In genomic region chrIII:21276-21675, ce11 we compare ENCODE assay signal across 3 worm cellular contexts.
TF ChIP-seq lines count a peak whose summit lies in the region.

No protein-coding gene starts in this region.

TF ChIP-seq in whole organism, L4 larva, 104 proteins besides CTCF, POLR2A, EP300 and RAD21:
- TF ChIP-seq R02D3.7 (tag; optimal IDR thresholded peaks at IDR 0.05; lab: Kevin White, UChicago): no peak
- TF ChIP-seq set-16 (GFP tag; IDR thresholded peaks at IDR 0.05; lab: Robert Waterston, UW): peak; percentile 68

TF ChIP-seq in whole organism, late embryonic, 69 proteins besides CTCF, POLR2A, EP300 and RAD21:
- no peak for TF ChIP-seq unc-3 (GFP tag; conservative IDR thresholded peaks at IDR 0.05; lab: Robert Waterston, UW)
- no peak for TF ChIP-seq unc-3 (tag; optimal IDR thresholded peaks at IDR 0.05; lab: Kevin White, UChicago)
- TF ChIP-seq elt-4 (tag; optimal IDR thresholded peaks at IDR 0.05; lab: Kevin White, UChicago): peak; percentile 62
- no peak for TF ChIP-seq ceh-2 (tag; optimal IDR thresholded peaks at IDR 0.05; lab: Kevin White, UChicago)
- no peak for TF ChIP-seq ahr-1 (tag; optimal IDR thresholded peaks at IDR 0.05; lab: Kevin White, UChicago)
TF ChIP-seq in whole organism, late embryonic: peak in this region for 1.

TF ChIP-seq in whole organism, young adult, 124 proteins besides CTCF, POLR2A, EP300 and RAD21:
- TF ChIP-seq repo-1 (tag; optimal IDR thresholded peaks at IDR 0.05; lab: Kevin White, UChicago) (no peak), zfh-2 (GFP tag; conservative IDR thresholded peaks at IDR 0.05; lab: Robert Waterston, UW) (peak; percentile 79), lsy-27 (tag; optimal IDR thresholded peaks at IDR 0.05; lab: Kevin White, UChicago; ENCODE audit: borderline replicate concordance, insufficient read depth) (no peak), ceh-91 (GFP tag; IDR thresholded peaks at IDR 0.05; lab: Robert Waterston, UW) (no peak), snpc-1.1 (tag; optimal IDR thresholded peaks at IDR 0.05; lab: Kevin White, UChicago; ENCODE audit: insufficient read depth) (no peak), ama-1 (optimal IDR thresholded peaks at IDR 0.05; lab: Kevin White, UChicago) (no peak), ama-1 (GFP tag; optimal IDR thresholded peaks at IDR 0.05; lab: Kevin White, UChicago) (peak in 1 of 2 experiments; percentile 17)
TF ChIP-seq in whole organism, young adult: peak in this region for 2.
